Worm (Caenorhabditis elegans): ENCODE measurements around the gene Y71H2B.4.
A peak's percentile ranks its signal among the peaks of the same experiment; 100 is the strongest.
"Not testable (repeated sequence)": the region's sequence is repeated elsewhere in the genome, so short reads cannot be mapped to it uniquely, and the experiment has no call there.

Gene Y71H2B.4

ce11 chrIII:2598491-2599065, 20.2 kb upstream of the Y71H2B.4 start:
- TF ChIP-seq daf-12 (tag; optimal IDR thresholded peaks at IDR 0.05) = no peak
- TF ChIP-seq ztf-11 (tag; optimal IDR thresholded peaks at IDR 0.05) = no peak
- TF ChIP-seq sea-2 (GFP tag; optimal IDR thresholded peaks at IDR 0.05) = no peak
- TF ChIP-seq nhr-12 (tag; optimal IDR thresholded peaks at IDR 0.05) = no peak
- no peak for TF ChIP-seq lin-39 (tag; optimal IDR thresholded peaks at IDR 0.05)
- TF ChIP-seq pqm-1 (tag; optimal IDR thresholded peaks at IDR 0.05) = no peak
- TF ChIP-seq nhr-237 (tag; optimal IDR thresholded peaks at IDR 0.05) = no peak
- no peak for TF ChIP-seq snpc-4 (tag; optimal IDR thresholded peaks at IDR 0.05)
- TF ChIP-seq hmg-11 (tag; optimal IDR thresholded peaks at IDR 0.05) = no peak
- no peak for TF ChIP-seq unc-62 (GFP tag; optimal IDR thresholded peaks at IDR 0.05)
- no peak for TF ChIP-seq ZK546.5 (tag; optimal IDR thresholded peaks at IDR 0.05)
- no peak for TF ChIP-seq nhr-11 (tag; optimal IDR thresholded peaks at IDR 0.05)
- no peak for TF ChIP-seq elt-2 (tag; optimal IDR thresholded peaks at IDR 0.05)

ce11 chrIII:2603671-2604070, 15.1 kb upstream of the Y71H2B.4 start, which contains the start of gene Y71H2B.11:
Gene Y71H2B.11, plus strand, starts transcription at chrIII:2603971.
- no peak for TF ChIP-seq sea-2 (GFP tag; optimal IDR thresholded peaks at IDR 0.05)
- no peak for TF ChIP-seq nhr-12 (tag; optimal IDR thresholded peaks at IDR 0.05)

- not testable (repeated sequence) for TF ChIP-seq ceh-16, egl-27, fkh-2 (tag; optimal IDR thresholded peaks at IDR 0.05)
Observed at ce11 chrIII:2607717-2608116, 11.0 kb upstream of the Y71H2B.4 start, which contains the start of gene Y71H2B.5. Gene Y71H2B.5, plus strand, starts transcription at chrIII:2608017.

ce11 chrIII:2616212-2616611, 2.6 kb upstream of the Y71H2B.4 start:
- TF ChIP-seq elt-2 (tag; optimal IDR thresholded peaks at IDR 0.05) (no peak), ama-1 (optimal IDR thresholded peaks at IDR 0.05) (no peak), nhr-12 (tag; optimal IDR thresholded peaks at IDR 0.05) (no peak), daf-12 (tag; optimal IDR thresholded peaks at IDR 0.05) (no peak), ceh-28 (tag; optimal IDR thresholded peaks at IDR 0.05) (no peak), nhr-77 (tag; optimal IDR thresholded peaks at IDR 0.05) (no peak), nhr-237 (tag; optimal IDR thresholded peaks at IDR 0.05) (no peak), pqm-1 (tag; optimal IDR thresholded peaks at IDR 0.05) (no peak), ceh-9 (tag; optimal IDR thresholded peaks at IDR 0.05) (no peak), fkh-2 (tag; optimal IDR thresholded peaks at IDR 0.05) (no peak), zag-1 (tag; optimal IDR thresholded peaks at IDR 0.05) (no peak), mml-1 (tag; optimal IDR thresholded peaks at IDR 0.05) (no peak), mdl-1 (tag; optimal IDR thresholded peaks at IDR 0.05) (no peak), eor-1 (tag; optimal IDR thresholded peaks at IDR 0.05) (no peak), tbx-2 (tag; optimal IDR thresholded peaks at IDR 0.05) (no peak), elt-3 (tag; optimal IDR thresholded peaks at IDR 0.05) (no peak)

ce11 chrIII:2619559-2619958, 796 bp downstream of the Y71H2B.4 start, which contains the start of gene ppfr-4:
Gene ppfr-4, plus strand, starts transcription at chrIII:2619936.
- TF ChIP-seq nhr-67 (tag; optimal IDR thresholded peaks at IDR 0.05) (no peak), ztf-4 (tag; optimal IDR thresholded peaks at IDR 0.05) (no peak), mdl-1 (tag; optimal IDR thresholded peaks at IDR 0.05) (no peak), egl-27 (tag; optimal IDR thresholded peaks at IDR 0.05) (no peak), pha-4 (tag; optimal IDR thresholded peaks at IDR 0.05) (peak; percentile 28), nhr-25 (tag; optimal IDR thresholded peaks at IDR 0.05) (no peak), nfya-1 (tag; optimal IDR thresholded peaks at IDR 0.05; ENCODE audit: insufficient read depth) (peak; percentile 28), hmg-11 (tag; optimal IDR thresholded peaks at IDR 0.05) (peak; percentile 36)

ce11 chrIII:2622870-2623269, 4.1 kb downstream of the Y71H2B.4 start, which contains the start of gene Y71H2B.2:
Gene Y71H2B.2, plus strand, starts transcription at chrIII:2623170.
- TF ChIP-seq ceh-82 (tag; optimal IDR thresholded peaks at IDR 0.05) (no peak), fkh-2 (tag; optimal IDR thresholded peaks at IDR 0.05) (no peak), snpc-4 (tag; optimal IDR thresholded peaks at IDR 0.05) (no peak), unc-62 (GFP tag; optimal IDR thresholded peaks at IDR 0.05) (no peak)
